Worm (Caenorhabditis elegans) whole organism, L1 larva: ENCODE results near the gene tat-3.

Source experiments
- ama-1 ChIP-seq: fragments of 150-350 bp; optimal IDR thresholded peaks from 2 replicates; lab custom pipeline; 2014
- blmp-1 ChIP-seq: fragments of 150-350 bp; optimal IDR thresholded peaks from 2 replicates; lab custom pipeline; 2014; ENCODE audit warnings: missing biosample characterization, missing genetic modification characterization
- ceh-8 ChIP-seq: fragments of 200-800 bp; sonication (Bioruptor generic); optimal IDR thresholded peaks from 2 replicates; lab custom pipeline; 2018; ENCODE audit warnings: mild to moderate bottlenecking, missing genetic modification characterization, moderate library complexity, missing compliant biosample characterization
- ceh-82 ChIP-seq, 3 experiments: fragments of 150-350 bp in 1 of 3; sonication (generic microtip) in 2 of 3; optimal IDR thresholded peaks; 2 replicates each; lab custom pipeline; 2014 to 2017; ENCODE audit warnings: missing biosample characterization in 3 of 3, missing genetic modification characterization in 3 of 3
- ceh-90 ChIP-seq: sonication (generic microtip); optimal IDR thresholded peaks from 2 replicates; lab custom pipeline; 2016; ENCODE audit warnings: missing genetic modification characterization, missing compliant biosample characterization
- egl-27 ChIP-seq, 2 experiments: fragments of 150-350 bp in 1 of 2; sonication (generic microtip); optimal IDR thresholded peaks; 3 replicates each; lab custom pipeline; 2017 to 2018; ENCODE audit warnings: missing biosample characterization in 2 of 2, missing genetic modification characterization in 2 of 2, missing genetic modification reagents in 2 of 2
- fos-1 ChIP-seq: fragments of 150-350 bp; optimal IDR thresholded peaks from 2 replicates; lab custom pipeline; 2014; ENCODE audit warnings: missing biosample characterization, missing genetic modification characterization
- nhr-84 ChIP-seq: sonication (generic microtip); optimal IDR thresholded peaks from 2 replicates; lab custom pipeline; 2017; ENCODE audit warnings: missing biosample characterization, missing genetic modification characterization
- tbx-2 ChIP-seq: sonication (generic microtip); optimal IDR thresholded peaks from 2 replicates; lab custom pipeline; 2016; ENCODE audit warnings: missing genetic modification characterization, missing compliant biosample characterization
- unc-62 ChIP-seq: fragments of 150-350 bp; optimal IDR thresholded peaks from 2 replicates; lab custom pipeline; 2014; ENCODE audit warnings: missing biosample characterization, missing genetic modification reagents, missing genetic modification characterization
- unc-86 ChIP-seq: sonication (generic microtip); optimal IDR thresholded peaks from 2 replicates; lab custom pipeline; 2016; ENCODE audit warnings: missing genetic modification characterization, missing compliant biosample characterization

DNA sequence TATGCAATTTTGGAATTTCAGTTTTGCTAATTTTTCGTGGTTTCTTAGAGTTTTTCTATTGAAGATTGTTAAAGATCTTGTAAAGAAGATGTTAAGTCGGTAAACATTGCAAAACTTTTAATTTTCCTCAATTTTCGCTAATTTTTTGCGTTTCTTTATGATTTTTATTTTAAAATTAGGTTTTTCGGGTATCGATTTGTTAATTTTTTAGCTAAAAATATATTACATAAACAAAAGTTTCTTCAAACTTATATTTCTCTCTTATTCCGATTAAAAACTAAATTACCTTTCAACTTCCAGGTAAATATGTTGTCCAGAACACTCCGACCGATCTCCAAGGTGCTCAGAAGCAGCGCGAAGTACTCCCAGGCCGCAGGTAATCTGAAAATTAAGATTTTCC lies 23.0 kb downstream of the tat-3 start, which contains the start of gene mrpl-12:
- TF ChIP-seq ama-1 (lab: Kevin White, UChicago) (no peak), ceh-90 (tag; lab: Kevin White, UChicago) (no peak), nhr-84 (tag; lab: Kevin White, UChicago) (no peak), blmp-1 (tag; lab: Kevin White, UChicago) (no peak), unc-62 (GFP tag; lab: Kevin White, UChicago) (no peak), tbx-2 (tag; lab: Kevin White, UChicago) (no peak), ceh-82 (tag; optimal IDR thresholded peaks at IDR 0.05; lab: Kevin White, UChicago) (no peak), egl-27 (tag; optimal IDR thresholded peaks at IDR 0.05; lab: Kevin White, UChicago) (no peak), fos-1 (tag; lab: Kevin White, UChicago) (no peak), unc-86 (tag; lab: Kevin White, UChicago) (no peak), ceh-8 (GFP tag; lab: Kevin White, UChicago) (no peak)
